Worm (Caenorhabditis elegans): ENCODE measurements around the gene dsc-1.

The dsc-1 gene

ce11 chrX:15034787-15035186, at the start of gene dsc-1:
Gene dsc-1, minus strand, starts transcription at chrX:15034832.
- TF ChIP-seq B0035.1 (tag; optimal IDR thresholded peaks at IDR 0.05) (no peak), aptf-3 (GFP tag; IDR thresholded peaks at IDR 0.05) (no peak), nhr-90 (tag; optimal IDR thresholded peaks at IDR 0.05) (no peak), mxl-1 (tag; optimal IDR thresholded peaks at IDR 0.05) (no peak), rpc-1 (optimal IDR thresholded peaks at IDR 0.05) (no peak), rpc-1 (tag; optimal IDR thresholded peaks at IDR 0.05) (no peak), him-1 (tag; optimal IDR thresholded peaks at IDR 0.05) (no peak), attf-5 (GFP tag; optimal IDR thresholded peaks at IDR 0.05) (no peak), egl-44 (GFP tag; IDR thresholded peaks at IDR 0.05) (no peak), snpc-4 (GFP tag; optimal IDR thresholded peaks at IDR 0.05) (no peak), snpc-4 (tag; optimal IDR thresholded peaks at IDR 0.05) (no peak), unc-62 (GFP tag; optimal IDR thresholded peaks at IDR 0.05) (no peak), ccch-3 (GFP tag; optimal IDR thresholded peaks at IDR 0.05) (no peak), lir-1 (GFP tag; conservative IDR thresholded peaks at IDR 0.05) (no peak), ceh-100 (GFP tag; IDR thresholded peaks at IDR 0.05) (no peak), nhr-179 (tag; optimal IDR thresholded peaks at IDR 0.05) (no peak), attf-3 (GFP tag; conservative IDR thresholded peaks at IDR 0.05) (no peak), lin-26 (GFP tag; IDR thresholded peaks at IDR 0.05) (no peak), chd-7 (tag; optimal IDR thresholded peaks at IDR 0.05) (no peak), K11D2.4 (GFP tag; IDR thresholded peaks at IDR 0.05) (no peak), snpc-3.4 (tag; optimal IDR thresholded peaks at IDR 0.05) (no peak)

ce11 chrX:15084395-15084794, 49.8 kb upstream of the dsc-1 start, which contains the start of gene F09B12.5:
Gene F09B12.5, plus strand, starts transcription at chrX:15084695.
- TF ChIP-seq snpc-1.1 (tag; optimal IDR thresholded peaks at IDR 0.05; ENCODE audit: insufficient read depth) (no peak), lag-1 (GFP tag; IDR thresholded peaks at IDR 0.05) (no peak), ztf-28 (GFP tag; IDR thresholded peaks at IDR 0.05) (no peak), attf-3 (GFP tag; conservative IDR thresholded peaks at IDR 0.05) (no peak), ets-4 (GFP tag; optimal IDR thresholded peaks at IDR 0.05) (no peak), mes-4 (tag; optimal IDR thresholded peaks at IDR 0.05) (no peak), ceh-40 (GFP tag; IDR thresholded peaks at IDR 0.05) (no peak), madf-10 (tag; optimal IDR thresholded peaks at IDR 0.05) (no peak), B0336.3 (GFP tag; IDR thresholded peaks at IDR 0.05) (no peak), K11D2.4 (GFP tag; IDR thresholded peaks at IDR 0.05) (no peak), sptf-2 (GFP tag; optimal IDR thresholded peaks at IDR 0.05) (no peak), lin-40 (tag; optimal IDR thresholded peaks at IDR 0.05) (no peak), F57C9.4 (tag; optimal IDR thresholded peaks at IDR 0.05) (no peak)

- TF ChIP-seq attf-3 (GFP tag; conservative IDR thresholded peaks at IDR 0.05) (peak; percentile 90), mel-28 (tag; optimal IDR thresholded peaks at IDR 0.05; ENCODE audit: borderline replicate concordance) (no peak), rcor-1 (GFP tag; IDR thresholded peaks at IDR 0.05) (no peak)
Observed at ce11 chrX:15083795-15084194, 49.2 kb upstream of the dsc-1 start, which contains the start of gene H40L08.1. Gene H40L08.1, minus strand, starts transcription at chrX:15084086.

ce11 chrX:15081486-15081885, 46.9 kb upstream of the dsc-1 start:
- no peak for TF ChIP-seq athp-1 (tag; optimal IDR thresholded peaks at IDR 0.05)
- 0 out of 2 replicates have a peak, but pooled peaks have one; percentile 22 for TF ChIP-seq lin-26 (GFP tag; IDR thresholded peaks at IDR 0.05)
- no peak for TF ChIP-seq egl-44 (GFP tag; IDR thresholded peaks at IDR 0.05)
- no peak for TF ChIP-seq mes-4 (tag; optimal IDR thresholded peaks at IDR 0.05)
- no peak for TF ChIP-seq lin-54 (GFP tag; optimal IDR thresholded peaks at IDR 0.05)
